Worm (Caenorhabditis elegans): Measurements from ENCODE around the gene cest-35.2.

ce11 chrV:5275426-5276007, 38.5 kb upstream of the cest-35.2 start:
- TF ChIP-seq ref-2 (tag; optimal IDR thresholded peaks at IDR 0.05) (no peak), fkh-10 (GFP tag; optimal IDR thresholded peaks at IDR 0.05) (no peak), ceh-30 (tag; optimal IDR thresholded peaks at IDR 0.05) (no peak), dmd-4 (tag; optimal IDR thresholded peaks at IDR 0.05; ENCODE audit: borderline replicate concordance) (no peak), tbx-2 (tag; optimal IDR thresholded peaks at IDR 0.05) (no peak), dve-1 (tag; optimal IDR thresholded peaks at IDR 0.05) (no peak), ceh-9 (tag; optimal IDR thresholded peaks at IDR 0.05) (no peak)

All from whole organism, late embryonic.